Worm (Caenorhabditis elegans): ENCODE results near the gene M110.3.

- TF ChIP-seq him-1 (tag; optimal IDR thresholded peaks at IDR 0.05), result no peak
- TF ChIP-seq W03F9.2 (tag; optimal IDR thresholded peaks at IDR 0.05), result no peak
- TF ChIP-seq dao-5 (tag; optimal IDR thresholded peaks at IDR 0.05), result no peak
These were observed 10.8 kb downstream of the M110.3 start for ce11 chrII:8205612-8206011.

Data from whole organism, L4/young adult.